Fruit fly (Drosophila melanogaster): ENCODE data around the gene CG42449.

The CG42449 gene

DNA sequence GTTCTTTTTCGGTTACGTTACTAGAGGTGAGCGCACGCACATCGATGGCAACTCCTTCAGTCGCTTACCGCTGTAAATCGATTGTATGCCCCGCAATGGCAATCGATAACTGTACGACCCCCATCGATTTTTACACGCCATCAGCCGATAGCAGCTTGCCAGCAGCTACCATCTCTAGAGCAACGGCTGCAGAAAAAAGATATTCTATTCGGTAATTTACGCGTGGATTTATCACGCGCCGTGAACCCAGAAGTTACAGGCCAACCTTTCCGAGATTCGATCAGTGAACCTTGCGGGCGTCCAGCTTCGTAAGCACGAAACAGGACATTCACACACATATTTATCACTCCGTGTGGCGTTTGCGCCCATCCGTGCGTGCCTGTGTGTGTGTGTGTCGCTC lies 17.1 kb upstream of the CG42449 start, which contains the start of the genes Sirt4 and CG4119:
Sirt4 (minus strand) TSS at position 39 of the 400 bp plus-strand sequence.
CG4119 (plus strand) TSS at position 151 of the 400 bp plus-strand sequence.
- TF ChIP-seq lola (GFP tag; optimal IDR thresholded peaks at IDR 0.05) (no peak), CG32264 (GFP tag; optimal IDR thresholded peaks at IDR 0.05) (no peak), brk (GFP tag; optimal IDR thresholded peaks at IDR 0.05) (no peak), Abd-B (GFP tag; optimal IDR thresholded peaks at IDR 0.05) (no peak), Hr83 (GFP tag; optimal IDR thresholded peaks at IDR 0.05; ENCODE audit: poor library complexity, severe bottlenecking) (peak; percentile 76), Hr78 (GFP tag; optimal IDR thresholded peaks at IDR 0.05) (no peak), CG9705 (GFP tag; optimal IDR thresholded peaks at IDR 0.05) (no peak), N (GFP tag; optimal IDR thresholded peaks at IDR 0.05) (peak; percentile 32), psq (GFP tag; optimal IDR thresholded peaks at IDR 0.05) (no peak), GATAd (GFP tag; optimal IDR thresholded peaks at IDR 0.05) (no peak), Rel (GFP tag; optimal IDR thresholded peaks at IDR 0.05) (no peak), Rel (tag; optimal IDR thresholded peaks at IDR 0.05) (peak; percentile 73), Sp1 (GFP tag; optimal IDR thresholded peaks at IDR 0.05) (peak; percentile 18), HLH106 (tag; optimal IDR thresholded peaks at IDR 0.05) (peak; percentile 11), jim (GFP tag; optimal IDR thresholded peaks at IDR 0.05) (no peak), sage (GFP tag; optimal IDR thresholded peaks at IDR 0.05) (no peak), Myc (optimal IDR thresholded peaks at IDR 0.05) (no peak), Vsx2 (GFP tag; optimal IDR thresholded peaks at IDR 0.05; ENCODE audit: partially characterized antibody) (no peak), OdsH (GFP tag; optimal IDR thresholded peaks at IDR 0.05) (no peak), br (GFP tag; optimal IDR thresholded peaks at IDR 0.05) (peak; percentile 2), h (GFP tag; optimal IDR thresholded peaks at IDR 0.05) (peak; percentile 56), pan (optimal IDR thresholded peaks at IDR 0.05) (no peak), usp (GFP tag; optimal IDR thresholded peaks at IDR 0.05) (no peak), rgr (GFP tag; optimal IDR thresholded peaks at IDR 0.05) (peak; percentile 31), tai (GFP tag; optimal IDR thresholded peaks at IDR 0.05) (no peak), Jra (GFP tag; optimal IDR thresholded peaks at IDR 0.05) (peak; percentile 50), foxo (GFP tag; optimal IDR thresholded peaks at IDR 0.05) (peak in 1 of 2 experiments; percentile 23), CrebA (GFP tag; optimal IDR thresholded peaks at IDR 0.05; ENCODE audit: borderline replicate concordance) (no peak)

dm6 chrX:5671537-5672029 lies 11.5 kb upstream of the CG42449 start, which contains the start of gene Rab18:
Gene Rab18 (minus strand): TSS chrX:5671812.
- peak; percentile 30 for TF ChIP-seq ey (GFP tag; optimal IDR thresholded peaks at IDR 0.05)
- no peak for TF ChIP-seq brk (GFP tag; optimal IDR thresholded peaks at IDR 0.05)
- TF ChIP-seq usp (GFP tag; optimal IDR thresholded peaks at IDR 0.05) = no peak
- TF ChIP-seq br (GFP tag; optimal IDR thresholded peaks at IDR 0.05) = peak; percentile 3
- TF ChIP-seq GATAd (GFP tag; optimal IDR thresholded peaks at IDR 0.05) = peak; percentile 25
- peak; percentile 38 for TF ChIP-seq woc (GFP tag; optimal IDR thresholded peaks at IDR 0.05)
- peak; percentile 23 for TF ChIP-seq HLH106 (tag; optimal IDR thresholded peaks at IDR 0.05)
- peak in 1 of 2 experiments; percentile 56 for TF ChIP-seq foxo (GFP tag; optimal IDR thresholded peaks at IDR 0.05)
- peak; percentile 79 for TF ChIP-seq Hr83 (GFP tag; optimal IDR thresholded peaks at IDR 0.05; ENCODE audit: poor library complexity, severe bottlenecking)

DNA sequence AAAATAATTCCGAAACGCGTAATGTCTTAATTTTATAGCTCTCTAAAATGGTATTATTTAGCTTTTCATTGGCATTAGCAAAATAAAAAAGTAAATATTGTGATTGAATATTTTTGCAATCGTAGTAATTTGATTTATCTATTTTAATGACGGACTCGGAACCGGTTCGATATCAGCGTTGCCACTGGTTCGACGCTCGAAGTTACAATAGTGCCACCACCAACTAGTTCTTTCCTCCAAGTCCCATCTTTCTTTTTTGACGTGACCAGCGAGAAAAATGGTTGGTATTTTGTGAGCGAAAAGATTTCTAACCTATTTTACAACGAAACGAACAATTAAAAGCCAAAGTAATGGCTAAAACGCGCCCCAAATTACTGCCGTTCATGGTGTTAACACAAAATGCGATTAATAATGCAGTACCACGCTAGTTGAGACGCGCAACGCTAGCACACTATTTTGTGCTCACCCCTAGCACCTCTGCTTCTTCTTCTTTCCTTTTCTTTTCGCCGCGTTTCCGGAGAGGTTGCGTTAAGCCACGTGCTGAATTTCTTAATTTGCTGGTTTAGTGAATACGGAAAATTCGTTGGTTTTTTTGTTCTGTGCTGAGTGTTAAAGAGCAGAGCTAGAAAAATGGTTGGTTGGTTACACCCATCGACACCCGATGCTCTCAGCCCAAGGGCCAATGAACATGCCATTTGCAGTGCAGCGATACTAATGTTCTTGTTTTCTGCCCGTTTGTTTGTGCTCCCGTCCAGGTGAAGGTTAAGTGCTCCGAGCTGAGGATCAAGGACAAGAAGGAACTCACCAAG lies 10.6 kb upstream of the CG42449 start, which contains the start of gene RpL35:
RpL35 (plus strand) TSS at position 159 of the 809 bp plus-strand sequence.
- peak; percentile 31 for TF ChIP-seq br (GFP tag; optimal IDR thresholded peaks at IDR 0.05)
- TF ChIP-seq Hnf4 (GFP tag; optimal IDR thresholded peaks at IDR 0.05) = peak; percentile 45
- no peak for TF ChIP-seq sage (GFP tag; optimal IDR thresholded peaks at IDR 0.05)
- peak in 1 of 2 experiments; percentile 39 for TF ChIP-seq foxo (GFP tag; optimal IDR thresholded peaks at IDR 0.05)
- TF ChIP-seq OdsH (GFP tag; optimal IDR thresholded peaks at IDR 0.05) = peak; percentile 26
- peak; percentile 35 for TF ChIP-seq h (GFP tag; optimal IDR thresholded peaks at IDR 0.05)
- peak; percentile 60 for TF ChIP-seq rgr (GFP tag; optimal IDR thresholded peaks at IDR 0.05)
- no peak for TF ChIP-seq Hr83 (GFP tag; optimal IDR thresholded peaks at IDR 0.05; ENCODE audit: poor library complexity, severe bottlenecking)
- no peak for TF ChIP-seq Rel (GFP tag; optimal IDR thresholded peaks at IDR 0.05)
- peak; percentile 26 for TF ChIP-seq Rel (tag; optimal IDR thresholded peaks at IDR 0.05)
- peak; percentile 12 for TF ChIP-seq psq (GFP tag; optimal IDR thresholded peaks at IDR 0.05)
- TF ChIP-seq dl (GFP tag; optimal IDR thresholded peaks at IDR 0.05; ENCODE audit: insufficient read depth in 1 of 2, partially characterized antibody in 2 of 2) = no peak
- TF ChIP-seq Myc (optimal IDR thresholded peaks at IDR 0.05) = peak; percentile 42
- peak; percentile 21 for TF ChIP-seq HLH106 (tag; optimal IDR thresholded peaks at IDR 0.05)
- TF ChIP-seq fru (GFP tag; optimal IDR thresholded peaks at IDR 0.05) = peak; percentile 47
- TF ChIP-seq Hr78 (GFP tag; optimal IDR thresholded peaks at IDR 0.05) = no peak
- TF ChIP-seq Sp1 (GFP tag; optimal IDR thresholded peaks at IDR 0.05) = peak; percentile 59
- TF ChIP-seq pan (optimal IDR thresholded peaks at IDR 0.05) = no peak
- peak; percentile 47 for TF ChIP-seq CG9705 (GFP tag; optimal IDR thresholded peaks at IDR 0.05)
- peak; percentile 15 for TF ChIP-seq dmrt93B (GFP tag; optimal IDR thresholded peaks at IDR 0.05)
